Worm (Caenorhabditis elegans) whole organism, L1 larva: ENCODE data around the gene sri-38.
"Not testable (repeated sequence)": the region's sequence is repeated elsewhere in the genome, so short reads cannot be mapped to it uniquely, and the experiment has no call there.

Source experiments
- fos-1 ChIP-seq: fragments of 150-350 bp; optimal IDR thresholded peaks from 2 replicates; lab custom pipeline; 2014; ENCODE audit warnings: missing biosample characterization, missing genetic modification characterization
- jun-1 ChIP-seq: fragments of 150-350 bp; optimal IDR thresholded peaks from 2 replicates; lab custom pipeline; 2014; ENCODE audit warnings: missing biosample characterization, missing genetic modification reagents, missing genetic modification characterization
- lsy-2 ChIP-seq, 2 experiments: fragments of 150-350 bp; optimal IDR thresholded peaks; 2 replicates each; lab custom pipeline; 2014; ENCODE audit warnings: missing biosample characterization in 2 of 2, missing genetic modification characterization in 2 of 2
- nhr-11 ChIP-seq: fragments of 150-350 bp; optimal IDR thresholded peaks from 2 replicates; lab custom pipeline; 2014; ENCODE audit warnings: missing biosample characterization, missing genetic modification characterization
- pqm-1 ChIP-seq: sonication (generic microtip); optimal IDR thresholded peaks from 3 replicates; lab custom pipeline; 2017; ENCODE audit warnings: missing biosample characterization, missing genetic modification characterization
- unc-62 ChIP-seq: fragments of 150-350 bp; optimal IDR thresholded peaks from 2 replicates; lab custom pipeline; 2014; ENCODE audit warnings: missing biosample characterization, missing genetic modification reagents, missing genetic modification characterization

ce11 chrII:2639401-2640088, 28.9 kb downstream of the sri-38 start, which contains the start of gene F22E5.8:
- TF ChIP-seq pqm-1 (tag; lab: Kevin White, UChicago); nhr-11; fos-1; jun-1 (tag; lab: Kevin White, UChicago); lsy-2 (tag; optimal IDR thresholded peaks at IDR 0.05; lab: Kevin White, UChicago); unc-62 (GFP tag; lab: Kevin White, UChicago): not testable (repeated sequence)
